Fruit fly (Drosophila melanogaster): Measurements from ENCODE around the gene CG6999.

CG6999 gene

DNA sequence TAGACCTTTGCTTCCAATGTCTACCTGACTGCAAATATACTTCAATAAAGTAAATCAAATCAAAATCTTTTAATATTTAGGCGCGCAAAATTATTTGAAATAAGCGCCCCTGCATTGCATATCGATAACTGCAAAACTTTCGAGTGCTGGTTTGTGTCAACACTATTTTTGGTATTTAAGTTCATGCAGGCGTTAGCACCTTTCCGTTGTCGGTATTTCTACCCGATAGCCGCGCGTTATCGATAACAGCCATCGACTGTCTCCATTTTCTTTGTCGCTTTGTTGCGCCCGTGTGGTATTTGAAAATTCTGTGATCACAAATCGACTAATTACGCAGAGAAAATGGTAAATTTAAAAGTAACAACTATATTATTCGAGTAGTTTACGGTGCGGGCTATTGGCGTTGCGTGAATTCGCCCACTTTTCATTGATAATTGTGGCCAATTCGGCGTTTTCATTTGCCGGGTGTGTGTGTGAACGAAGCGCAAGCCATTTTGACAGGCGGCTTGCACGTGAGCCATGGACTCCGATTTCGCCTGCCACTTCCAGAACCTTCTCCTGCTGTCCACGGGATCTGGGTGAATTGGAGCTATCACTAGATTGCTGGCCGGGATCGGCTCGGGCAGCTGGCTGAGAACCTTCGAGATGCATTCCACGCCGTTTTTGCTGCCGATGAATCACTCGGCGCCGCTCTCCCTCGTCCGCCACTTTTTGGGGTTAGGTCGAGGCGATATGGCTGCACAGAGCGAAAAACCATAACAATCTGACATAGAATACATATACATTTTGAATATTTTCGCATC lies 1.3 kb downstream of the CG6999 start, which contains the start of gene CCT2 (continued):
- TF ChIP-seq CG7786 (GFP tag; optimal IDR thresholded peaks at IDR 0.05) (no peak), CG2120 (GFP tag; optimal IDR thresholded peaks at IDR 0.05) (no peak), CG7839 (tag; optimal IDR thresholded peaks at IDR 0.05) (no peak), lmd (GFP tag; IDR thresholded peaks at IDR 0.05) (no peak), CG4282 (GFP tag; optimal IDR thresholded peaks at IDR 0.05) (no peak), CG5245 (GFP tag; optimal IDR thresholded peaks at IDR 0.05) (no peak), dmrt11E (tag; optimal IDR thresholded peaks at IDR 0.05) (no peak), CG4424 (GFP tag; optimal IDR thresholded peaks at IDR 0.05) (no peak), chinmo (GFP tag; IDR thresholded peaks at IDR 0.05; ENCODE audit: partially characterized antibody) (peak; percentile 62; the same call in 1 of the 4 replicates), Kr (GFP tag; optimal IDR thresholded peaks at IDR 0.05) (no peak), CG9817 (tag; optimal IDR thresholded peaks at IDR 0.05) (no peak), zf30C (GFP tag; optimal IDR thresholded peaks at IDR 0.05) (peak; percentile 48), Jarid2 (GFP tag; optimal IDR thresholded peaks at IDR 0.05) (no peak), Spps (tag; optimal IDR thresholded peaks at IDR 0.05) (no peak), CG3847 (GFP tag; IDR thresholded peaks at IDR 0.05) (peak; percentile 31; the same call in 1 of the 2 replicates), fu2 (GFP tag; optimal IDR thresholded peaks at IDR 0.05) (no peak), CG18011 (GFP tag; optimal IDR thresholded peaks at IDR 0.05) (no peak), CG2129 (GFP tag; IDR thresholded peaks at IDR 0.05; ENCODE audit: partially characterized antibody) (no peak), Taf1 (GFP tag; IDR thresholded peaks at IDR 0.05) (no peak), MBD-R2 (GFP tag; IDR thresholded peaks at IDR 0.05) (peak; percentile 22; the same call in 1 of the 2 replicates), CG3163 (GFP tag; optimal IDR thresholded peaks at IDR 0.05) (no peak), CG18476 (GFP tag; optimal IDR thresholded peaks at IDR 0.05) (no peak), sr (GFP tag; IDR thresholded peaks at IDR 0.05) (no peak), TFAM (GFP tag; optimal IDR thresholded peaks at IDR 0.05) (no peak), zen2 (GFP tag; IDR thresholded peaks at IDR 0.05; ENCODE audit: partially characterized antibody) (no peak), gce (GFP tag; IDR thresholded peaks at IDR 0.05) (no peak), al (GFP tag; IDR thresholded peaks at IDR 0.05) (no peak), Xrp1 (GFP tag; IDR thresholded peaks at IDR 0.05) (no peak), Fer2 (tag; optimal IDR thresholded peaks at IDR 0.05) (no peak), CG10431 (GFP tag; optimal IDR thresholded peaks at IDR 0.05) (no peak), z (GFP tag; IDR thresholded peaks at IDR 0.05) (no peak), hth (optimal IDR thresholded peaks at IDR 0.05) (no peak), CG12744 (GFP tag; optimal IDR thresholded peaks at IDR 0.05) (no peak), Dip2 (GFP tag; IDR thresholded peaks at IDR 0.05) (no peak), tup (GFP tag; optimal IDR thresholded peaks at IDR 0.05) (no peak), CG4730 (GFP tag; IDR thresholded peaks at IDR 0.05) (no peak), NfI (GFP tag; optimal IDR thresholded peaks at IDR 0.05) (no peak), CG7987 (GFP tag; optimal IDR thresholded peaks at IDR 0.05) (no peak), chm (GFP tag; IDR thresholded peaks at IDR 0.05) (no peak), CG8765 (GFP tag; IDR thresholded peaks at IDR 0.05) (no peak), danr (GFP tag; IDR thresholded peaks at IDR 0.05) (no peak), Side (GFP tag; optimal IDR thresholded peaks at IDR 0.05) (no peak), vnd (GFP tag; IDR thresholded peaks at IDR 0.05; ENCODE audit: partially characterized antibody) (peak; percentile 66), CrebB (tag; optimal IDR thresholded peaks at IDR 0.05) (no peak), CG2202 (tag; optimal IDR thresholded peaks at IDR 0.05) (no peak), nerfin-2 (GFP tag; IDR thresholded peaks at IDR 0.05; ENCODE audit: partially characterized antibody) (no peak), sug (tag; optimal IDR thresholded peaks at IDR 0.05) (peak; percentile 36), row (GFP tag; IDR thresholded peaks at IDR 0.05) (peak; percentile 7; the same call in 1 of the 3 replicates), CG12769 (tag; optimal IDR thresholded peaks at IDR 0.05) (no peak), ttk (GFP tag; IDR thresholded peaks at IDR 0.05) (no peak)

Data from whole organism, embryonic.